Worm (Caenorhabditis elegans) whole organism, midembryonic: ENCODE data around the gene spt-4.

Experiments used
- T22C8.4 ChIP-seq: fragments of 200-800 bp; sonication (Bioruptor generic); IDR thresholded peaks from 2 replicates; pipeline ENCODE4 v1.3.6; 2022; ENCODE audit warnings: missing genetic modification characterization, missing compliant biosample characterization
- flt-1 ChIP-seq: fragments of 200-800 bp; sonication (Bioruptor generic); IDR thresholded peaks from 2 replicates; pipeline ENCODE4 v1.3.6; 2022; ENCODE audit warnings: missing genetic modification characterization, missing compliant biosample characterization
- klf-2 ChIP-seq: fragments of 200-800 bp; sonication (Bioruptor generic); conservative IDR thresholded peaks from 2 replicates; pipeline ENCODE4 v1.3.6; 2022; ENCODE audit warnings: missing genetic modification reagents, missing genetic modification characterization, missing compliant biosample characterization
- med-1 ChIP-seq: sonication (generic microtip); optimal IDR thresholded peaks from 2 replicates; lab custom pipeline; 2017; ENCODE audit warnings: missing genetic modification characterization, mild to moderate bottlenecking, missing compliant biosample characterization, antibody characterized with exemption, missing genetic modification reagents; ENCODE audit not compliant: insufficient read depth
- ref-1 ChIP-seq: fragments of 200-800 bp; sonication (Bioruptor generic); conservative IDR thresholded peaks from 2 replicates; pipeline ENCODE4 v1.3.6; 2022; ENCODE audit warnings: missing genetic modification reagents, missing genetic modification characterization, missing compliant biosample characterization

ce11 chrIII:63584-64316 lies 5.8 kb downstream of the spt-4 start:
- TF ChIP-seq flt-1 (GFP tag; lab: Robert Waterston, UW): no peak
- TF ChIP-seq med-1: no peak
- TF ChIP-seq klf-2 (GFP tag; lab: Robert Waterston, UW): no peak
- TF ChIP-seq ref-1 (GFP tag; lab: Robert Waterston, UW): no peak
- TF ChIP-seq T22C8.4 (GFP tag; lab: Robert Waterston, UW): no peak
